Worm (Caenorhabditis elegans) whole organism, mixed stage, embryonic: ENCODE results near the gene klp-3.
A peak's percentile ranks its signal among the peaks of the same experiment; 100 is the strongest.

Source experiments
- M03D4.4 ChIP-seq: sonication (generic microtip); optimal IDR thresholded peaks from 2 replicates; lab custom pipeline; 2017; ENCODE audit warnings: mild to moderate bottlenecking, missing genetic modification characterization, missing compliant biosample characterization
- bed-3 ChIP-seq: fragments of 200-800 bp; sonication (Bioruptor generic); optimal IDR thresholded peaks from 3 replicates; lab custom pipeline; 2018; ENCODE audit warnings: mild to moderate bottlenecking, missing genetic modification characterization, moderate library complexity, missing compliant biosample characterization
- ceh-43 ChIP-seq: fragments of 200-800 bp; sonication (Bioruptor generic); optimal IDR thresholded peaks from 2 replicates; lab custom pipeline; 2018; ENCODE audit warnings: mild to moderate bottlenecking, missing genetic modification characterization, moderate library complexity, missing compliant biosample characterization
- ceh-83 ChIP-seq: fragments of 200-800 bp; sonication (Bioruptor generic); optimal IDR thresholded peaks from 2 replicates; lab custom pipeline; 2018; ENCODE audit warnings: mild to moderate bottlenecking, missing genetic modification characterization, missing compliant biosample characterization
- ces-1 ChIP-seq: fragments of 150-350 bp; optimal IDR thresholded peaks from 2 replicates; lab custom pipeline; 2014; ENCODE audit warnings: missing biosample characterization, missing genetic modification reagents, missing genetic modification characterization
- cnd-1 ChIP-seq: fragments of 200-800 bp; sonication (Bioruptor generic); optimal IDR thresholded peaks from 2 replicates; lab custom pipeline; 2018; ENCODE audit warnings: mild to moderate bottlenecking, missing genetic modification characterization, missing compliant biosample characterization
- drap-1 ChIP-seq: fragments of 200-800 bp; sonication (Bioruptor generic); optimal IDR thresholded peaks from 3 replicates; lab custom pipeline; 2018; ENCODE audit warnings: mild to moderate bottlenecking, missing genetic modification characterization, missing compliant biosample characterization
- elt-1 ChIP-seq: sonication (generic microtip); optimal IDR thresholded peaks from 2 replicates; lab custom pipeline; 2017; ENCODE audit warnings: missing genetic modification characterization, mild to moderate bottlenecking, missing compliant biosample characterization, antibody characterized with exemption, moderate library complexity, borderline replicate concordance; ENCODE audit not compliant: insufficient read depth
- elt-3 ChIP-seq: fragments of 150-350 bp; optimal IDR thresholded peaks from 2 replicates; lab custom pipeline; 2014; ENCODE audit warnings: missing biosample characterization, missing genetic modification characterization
- flh-1 ChIP-seq: fragments of 200-800 bp; sonication (Bioruptor generic); optimal IDR thresholded peaks from 2 replicates; lab custom pipeline; 2018; ENCODE audit warnings: mild to moderate bottlenecking, missing genetic modification characterization, moderate library complexity, missing compliant biosample characterization
- ham-2 ChIP-seq: fragments of 200-800 bp; sonication (Bioruptor generic); optimal IDR thresholded peaks from 2 replicates; lab custom pipeline; 2018; ENCODE audit warnings: mild to moderate bottlenecking, missing genetic modification characterization, missing compliant biosample characterization
- hlh-1 ChIP-seq: fragments of 150-350 bp; optimal IDR thresholded peaks from 2 replicates; lab custom pipeline; 2014; ENCODE audit warnings: missing biosample characterization, missing genetic modification reagents, missing genetic modification characterization
- lin-13 ChIP-seq: fragments of 150-350 bp; optimal IDR thresholded peaks from 2 replicates; lab custom pipeline; 2014; ENCODE audit warnings: missing biosample characterization, missing genetic modification characterization
- lin-32 ChIP-seq: fragments of 200-800 bp; sonication (Bioruptor generic); optimal IDR thresholded peaks from 2 replicates; lab custom pipeline; 2018; ENCODE audit warnings: mild to moderate bottlenecking, missing genetic modification characterization, missing compliant biosample characterization
- lsy-2 ChIP-seq: fragments of 150-350 bp; optimal IDR thresholded peaks from 2 replicates; lab custom pipeline; 2014; ENCODE audit warnings: missing biosample characterization, missing genetic modification characterization
- mab-5 ChIP-seq: fragments of 150-350 bp; optimal IDR thresholded peaks from 2 replicates; lab custom pipeline; 2014; ENCODE audit warnings: missing biosample characterization, missing genetic modification characterization
- mep-1 ChIP-seq: fragments of 150-350 bp; optimal IDR thresholded peaks from 2 replicates; lab custom pipeline; 2017; ENCODE audit warnings: missing biosample characterization, missing genetic modification reagents, missing genetic modification characterization, inconsistent platforms
- mls-2 ChIP-seq: sonication (generic microtip); optimal IDR thresholded peaks from 2 replicates; lab custom pipeline; 2016; ENCODE audit warnings: mild to moderate bottlenecking, missing genetic modification characterization, moderate library complexity, missing compliant biosample characterization
- nhr-12 ChIP-seq: fragments of 150-350 bp; optimal IDR thresholded peaks from 2 replicates; lab custom pipeline; 2014; ENCODE audit warnings: missing biosample characterization, missing genetic modification characterization
- nhr-2 ChIP-seq: fragments of 150-350 bp; optimal IDR thresholded peaks from 2 replicates; lab custom pipeline; 2014; ENCODE audit warnings: missing biosample characterization, missing genetic modification characterization
- nhr-237 ChIP-seq: fragments of 150-350 bp; optimal IDR thresholded peaks from 2 replicates; lab custom pipeline; 2014; ENCODE audit warnings: missing biosample characterization, missing genetic modification characterization
- nhr-28 ChIP-seq: fragments of 150-350 bp; optimal IDR thresholded peaks from 2 replicates; lab custom pipeline; 2014; ENCODE audit warnings: missing biosample characterization, missing genetic modification characterization
- pha-4 ChIP-seq: fragments of 150-350 bp; optimal IDR thresholded peaks from 2 replicates; lab custom pipeline; 2018; ENCODE audit warnings: missing biosample characterization, missing genetic modification reagents, missing genetic modification characterization
- snpc-4 ChIP-seq: fragments of 150-350 bp; optimal IDR thresholded peaks from 2 replicates; lab custom pipeline; 2014; ENCODE audit warnings: missing biosample characterization, missing genetic modification characterization
- tbx-8 ChIP-seq: fragments of 200-800 bp; sonication (Bioruptor generic); optimal IDR thresholded peaks from 2 replicates; lab custom pipeline; 2018; ENCODE audit warnings: mild to moderate bottlenecking, missing genetic modification characterization, moderate library complexity, missing compliant biosample characterization
- unc-120 ChIP-seq: sonication (generic microtip); optimal IDR thresholded peaks from 2 replicates; lab custom pipeline; 2017; ENCODE audit warnings: missing genetic modification characterization, missing compliant biosample characterization; ENCODE audit not compliant: poor library complexity, severe bottlenecking
- unc-39 ChIP-seq: fragments of 150-350 bp; optimal IDR thresholded peaks from 2 replicates; lab custom pipeline; 2014; ENCODE audit warnings: missing biosample characterization, missing genetic modification characterization
- unc-62 ChIP-seq: fragments of 150-350 bp; optimal IDR thresholded peaks from 2 replicates; lab custom pipeline; 2014; ENCODE audit warnings: missing biosample characterization, missing genetic modification reagents, missing genetic modification characterization
- ztf-11 ChIP-seq: fragments of 150-350 bp; optimal IDR thresholded peaks from 2 replicates; lab custom pipeline; 2014; ENCODE audit warnings: missing biosample characterization, missing genetic modification characterization

Gene klp-3

DNA sequence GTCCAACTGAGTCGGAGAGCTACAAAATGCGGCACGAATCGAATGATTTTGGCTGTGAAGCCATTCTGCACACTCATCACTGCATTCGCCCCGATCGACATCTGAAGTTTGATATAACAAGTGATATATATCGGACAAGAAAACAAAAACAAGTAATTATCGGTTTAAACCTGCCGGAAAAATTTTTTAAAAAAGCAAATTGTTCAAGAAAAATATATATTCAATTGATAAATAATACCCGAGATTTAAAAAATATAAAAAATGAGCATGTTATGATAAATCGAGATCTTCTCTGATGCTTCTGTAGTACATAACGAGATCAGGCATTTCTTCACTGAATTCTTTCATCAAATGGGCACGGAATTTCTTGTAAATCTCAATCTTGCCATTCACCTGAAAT is 11.5 kb downstream of the klp-3 start, which contains the start of gene T09A5.5:
TSS of gene T09A5.5 (minus strand) at position 101 of the 400 bp plus-strand sequence.
- no peak for TF ChIP-seq lsy-2 (tag; lab: Kevin White, UChicago)
- TF ChIP-seq lin-13 (tag; lab: Kevin White, UChicago) = no peak
- no peak for TF ChIP-seq bed-3 (GFP tag; lab: Kevin White, UChicago)
- TF ChIP-seq hlh-1 (tag; lab: Kevin White, UChicago) = no peak
- TF ChIP-seq, all 35 proteins: peak for 0

DNA sequence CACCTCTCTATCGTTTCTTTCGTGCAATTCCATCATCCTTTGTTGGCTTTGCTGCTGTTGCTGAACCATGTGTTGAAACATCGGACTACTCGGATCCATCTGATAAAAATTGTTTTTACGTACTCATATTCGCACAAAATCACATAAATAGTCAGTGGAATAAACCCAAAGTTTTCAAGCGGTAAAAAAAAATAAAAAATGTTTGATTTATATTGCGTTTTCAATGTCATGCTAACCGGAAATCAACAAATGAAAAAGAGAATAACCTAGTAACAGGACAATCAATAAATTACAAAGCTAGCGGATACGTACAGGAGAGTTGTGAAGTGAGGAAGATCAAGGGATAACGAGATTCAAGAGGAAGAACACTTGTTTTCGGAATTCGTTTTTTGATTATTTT is 12.8 kb downstream of the klp-3 start, which contains the start of gene mdt-10:
TSS of gene mdt-10 (minus strand) at position 101 of the 400 bp plus-strand sequence.
- TF ChIP-seq nhr-28 (tag; lab: Kevin White, UChicago) (no peak), elt-3 (tag; lab: Kevin White, UChicago) (no peak), tbx-8 (GFP tag; lab: Kevin White, UChicago) (no peak), cnd-1 (tag; lab: Kevin White, UChicago) (no peak), nhr-2 (tag; lab: Kevin White, UChicago) (no peak), unc-39 (no peak), lin-32 (GFP tag; lab: Kevin White, UChicago) (no peak), ces-1 (GFP tag; lab: Kevin White, UChicago) (no peak)

DNA sequence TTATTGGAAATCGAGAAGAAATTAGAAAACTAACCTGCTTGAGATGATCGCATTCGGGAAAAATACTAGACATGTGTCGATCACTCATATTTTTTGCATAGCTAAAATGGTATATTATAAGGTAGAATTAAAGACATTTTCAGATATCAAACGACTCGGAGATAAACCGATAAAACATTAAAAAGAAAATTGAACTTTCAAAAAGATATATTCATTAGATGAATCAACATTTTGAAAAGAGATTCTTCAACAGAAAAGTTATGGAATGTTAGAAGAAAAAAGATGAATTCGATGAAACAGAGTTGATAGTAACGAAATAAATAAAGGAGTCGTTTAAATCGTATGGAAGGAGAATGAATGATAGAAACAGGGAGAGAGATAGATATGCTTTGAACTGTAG is 13.5 kb downstream of the klp-3 start, which contains the start of gene mdmh-35:
TSS of gene mdmh-35 (minus strand) at position 101 of the 400 bp plus-strand sequence.
- TF ChIP-seq bed-3 (GFP tag; lab: Kevin White, UChicago) = no peak
- TF ChIP-seq mls-2 (tag; lab: Kevin White, UChicago) = no peak
- no peak for TF ChIP-seq ham-2 (GFP tag; lab: Kevin White, UChicago)
- TF ChIP-seq cnd-1 (tag; lab: Kevin White, UChicago) = no peak
- no peak for TF ChIP-seq ces-1 (GFP tag; lab: Kevin White, UChicago)
- TF ChIP-seq nhr-28 (tag; lab: Kevin White, UChicago) = no peak
- no peak for TF ChIP-seq ztf-11 (tag; lab: Kevin White, UChicago)
- no peak for TF ChIP-seq ceh-43 (GFP tag; lab: Kevin White, UChicago)
- no peak for TF ChIP-seq lin-13 (tag; lab: Kevin White, UChicago)
- TF ChIP-seq, all 35 proteins: peak for 0

DNA sequence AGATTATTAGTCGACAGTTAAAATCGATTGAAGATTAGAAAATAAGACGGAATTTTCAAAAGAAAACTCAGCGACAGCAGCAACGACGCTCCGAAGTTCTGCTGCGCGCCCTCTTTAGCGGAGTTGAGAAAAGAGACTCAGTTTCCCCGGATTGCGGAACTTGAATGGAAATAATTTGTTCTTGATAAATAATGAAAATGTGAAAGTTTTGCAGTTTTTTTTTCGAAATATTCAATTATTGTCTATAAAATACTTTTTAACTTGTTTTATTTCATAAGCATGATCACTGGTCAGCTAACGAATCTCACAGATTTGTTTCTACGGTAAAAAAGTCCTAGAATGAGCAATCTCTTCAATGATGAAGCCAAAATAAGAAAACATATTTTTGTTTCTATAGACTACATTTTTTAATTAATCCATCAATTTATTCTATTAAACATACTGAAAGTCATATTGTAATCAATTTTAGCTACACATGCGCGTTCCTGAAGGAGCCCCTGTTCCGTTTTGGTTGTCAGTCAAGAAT is 15.4 kb downstream of the klp-3 start, which contains the start of the genes cec-3 and T09A5.15:
TSS of gene cec-3 (minus strand) at position 116 of the 526 bp plus-strand sequence.
TSS of gene T09A5.15 (plus strand) at position 476 of the 526 bp plus-strand sequence.
- TF ChIP-seq flh-1 (GFP tag; lab: Kevin White, UChicago) (no peak), ztf-11 (tag; lab: Kevin White, UChicago) (no peak), drap-1 (GFP tag; lab: Kevin White, UChicago) (no peak), nhr-28 (tag; lab: Kevin White, UChicago) (no peak), ceh-83 (GFP tag; lab: Kevin White, UChicago) (no peak), nhr-12 (tag; lab: Kevin White, UChicago) (no peak), mab-5 (tag; lab: Kevin White, UChicago) (peak; percentile 28), mls-2 (tag; lab: Kevin White, UChicago) (no peak), unc-120 (peak; percentile 56), ham-2 (GFP tag; lab: Kevin White, UChicago) (no peak), nhr-2 (tag; lab: Kevin White, UChicago) (no peak), ces-1 (GFP tag; lab: Kevin White, UChicago) (peak; percentile 54), elt-3 (tag; lab: Kevin White, UChicago) (no peak), bed-3 (GFP tag; lab: Kevin White, UChicago) (no peak), lin-13 (tag; lab: Kevin White, UChicago) (no peak), snpc-4 (tag; lab: Kevin White, UChicago) (no peak), cnd-1 (tag; lab: Kevin White, UChicago) (no peak), lin-32 (GFP tag; lab: Kevin White, UChicago) (no peak), pha-4 (no peak), M03D4.4 (tag; lab: Kevin White, UChicago) (no peak), mep-1 (tag; lab: Kevin White, UChicago) (peak; percentile 9), ceh-43 (GFP tag; lab: Kevin White, UChicago) (no peak), nhr-237 (tag; lab: Kevin White, UChicago) (peak; percentile 65), lsy-2 (tag; lab: Kevin White, UChicago) (peak; percentile 24), hlh-1 (tag; lab: Kevin White, UChicago) (no peak), elt-1 (tag; lab: Kevin White, UChicago) (no peak)

DNA sequence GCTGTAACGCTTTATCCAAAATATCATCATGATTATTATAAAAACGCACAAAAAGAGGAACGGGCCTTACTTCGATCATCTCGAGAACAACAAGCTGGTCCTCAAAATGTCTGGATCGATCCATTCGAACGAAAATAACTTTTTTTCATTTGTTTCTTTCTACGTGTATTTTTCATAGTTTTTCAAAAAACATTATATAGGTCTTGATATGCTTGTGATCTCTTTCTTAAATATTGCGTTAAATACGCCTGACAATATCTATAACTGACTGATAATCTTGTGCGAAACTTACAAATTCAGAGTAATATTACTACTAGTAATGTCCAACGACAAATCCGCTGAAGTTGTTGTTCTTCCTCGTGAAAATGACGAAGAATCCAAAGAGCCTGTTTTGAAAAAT is 15.9 kb downstream of the klp-3 start, which contains the start of gene sds-22:
TSS of gene sds-22 (plus strand) at position 301 of the 400 bp plus-strand sequence.
- TF ChIP-seq mep-1 (tag; lab: Kevin White, UChicago) (no peak), bed-3 (GFP tag; lab: Kevin White, UChicago) (no peak), unc-62 (no peak), pha-4 (no peak), tbx-8 (GFP tag; lab: Kevin White, UChicago) (no peak), cnd-1 (tag; lab: Kevin White, UChicago) (no peak), unc-120 (no peak), nhr-237 (tag; lab: Kevin White, UChicago) (no peak)
